Worm (Caenorhabditis elegans) whole organism, L1 larva: ENCODE data around the gene C07H6.2.
A peak's percentile ranks its signal among the peaks of the same experiment; 100 is the strongest.

Experiments
- C34B4.2 ChIP-seq: sonication (generic microtip); optimal IDR thresholded peaks from 2 replicates; lab custom pipeline; 2017; ENCODE audit warnings: mild to moderate bottlenecking, missing genetic modification characterization, missing compliant biosample characterization
- F16B12.6 ChIP-seq: fragments of 150-350 bp; optimal IDR thresholded peaks from 2 replicates; lab custom pipeline; 2014; ENCODE audit warnings: missing biosample characterization, missing genetic modification characterization
- Y116A8C.19 ChIP-seq: sonication (generic microtip); optimal IDR thresholded peaks from 2 replicates; lab custom pipeline; 2016; ENCODE audit warnings: missing compliant biosample characterization, missing genetic modification characterization, borderline replicate concordance
- aha-1 ChIP-seq: fragments of 150-350 bp; optimal IDR thresholded peaks from 2 replicates; lab custom pipeline; 2014; ENCODE audit warnings: missing biosample characterization, missing genetic modification characterization
- alr-1 ChIP-seq: fragments of 200-800 bp; sonication (Bioruptor generic); optimal IDR thresholded peaks from 2 replicates; lab custom pipeline; 2018; ENCODE audit warnings: borderline replicate concordance, mild to moderate bottlenecking, missing genetic modification characterization, missing compliant biosample characterization
- ama-1 ChIP-seq: fragments of 150-350 bp; optimal IDR thresholded peaks from 2 replicates; lab custom pipeline; 2014
- ceh-63 ChIP-seq: fragments of 200-800 bp; sonication (Bioruptor generic); optimal IDR thresholded peaks from 2 replicates; lab custom pipeline; 2018; ENCODE audit warnings: mild to moderate bottlenecking, missing genetic modification characterization, missing compliant biosample characterization
- ces-1 ChIP-seq: fragments of 150-350 bp; optimal IDR thresholded peaks from 2 replicates; lab custom pipeline; 2014; ENCODE audit warnings: missing biosample characterization, missing genetic modification reagents, missing genetic modification characterization
- dpl-1 ChIP-seq, 3 experiments: fragments of 150-350 bp in 2 of 3; sonication (generic microtip) in 1 of 3; optimal IDR thresholded peaks; 2 replicates each; lab custom pipeline; 2014 to 2017; ENCODE audit warnings: missing biosample characterization in 3 of 3, missing genetic modification characterization in 3 of 3, missing genetic modification reagents in 3 of 3
- efl-3 ChIP-seq: fragments of 200-800 bp; sonication (Bioruptor generic); optimal IDR thresholded peaks from 2 replicates; lab custom pipeline; 2018; ENCODE audit warnings: mild to moderate bottlenecking, missing genetic modification characterization, missing compliant biosample characterization
- egl-27 ChIP-seq, 2 experiments: fragments of 150-350 bp in 1 of 2; sonication (generic microtip); optimal IDR thresholded peaks; 3 replicates each; lab custom pipeline; 2017 to 2018; ENCODE audit warnings: missing biosample characterization in 2 of 2, missing genetic modification characterization in 2 of 2, missing genetic modification reagents in 2 of 2
- elt-2 ChIP-seq: sonication (generic microtip); optimal IDR thresholded peaks from 2 replicates; lab custom pipeline; 2016; ENCODE audit warnings: missing genetic modification characterization, mild to moderate bottlenecking, inconsistent platforms, missing compliant biosample characterization, missing genetic modification reagents
- fkh-10 ChIP-seq: sonication (generic microtip); optimal IDR thresholded peaks from 2 replicates; lab custom pipeline; 2017; ENCODE audit warnings: missing biosample characterization, missing genetic modification reagents, missing genetic modification characterization
- fos-1 ChIP-seq: fragments of 150-350 bp; optimal IDR thresholded peaks from 2 replicates; lab custom pipeline; 2014; ENCODE audit warnings: missing biosample characterization, missing genetic modification characterization
- hlh-4 ChIP-seq: sonication (generic microtip); optimal IDR thresholded peaks from 2 replicates; lab custom pipeline; 2016; ENCODE audit warnings: mild to moderate bottlenecking, missing genetic modification characterization, missing compliant biosample characterization
- hpl-2 ChIP-seq: fragments of 150-350 bp; optimal IDR thresholded peaks from 2 replicates; lab custom pipeline; 2014; ENCODE audit warnings: missing biosample characterization, missing genetic modification reagents, missing genetic modification characterization
- jun-1 ChIP-seq: fragments of 150-350 bp; optimal IDR thresholded peaks from 2 replicates; lab custom pipeline; 2014; ENCODE audit warnings: missing biosample characterization, missing genetic modification reagents, missing genetic modification characterization
- lin-14 ChIP-seq: fragments of 200-800 bp; sonication (Bioruptor generic); optimal IDR thresholded peaks from 2 replicates; lab custom pipeline; 2018; ENCODE audit warnings: mild to moderate bottlenecking, missing genetic modification characterization, moderate library complexity, missing compliant biosample characterization
- lin-15B ChIP-seq: fragments of 150-350 bp; sonication (generic microtip); optimal IDR thresholded peaks from 3 replicates; lab custom pipeline; 2014; ENCODE audit warnings: missing biosample characterization, missing genetic modification characterization
- lin-39 ChIP-seq: fragments of 150-350 bp; optimal IDR thresholded peaks from 2 replicates; lab custom pipeline; 2014; ENCODE audit warnings: missing biosample characterization, missing genetic modification reagents, missing genetic modification characterization
- lsy-2 ChIP-seq, 2 experiments: fragments of 150-350 bp; optimal IDR thresholded peaks; 2 replicates each; lab custom pipeline; 2014; ENCODE audit warnings: missing biosample characterization in 2 of 2, missing genetic modification characterization in 2 of 2
- mab-9 ChIP-seq: fragments of 200-800 bp; sonication (Bioruptor generic); IDR thresholded peaks from 2 replicates; pipeline ENCODE4 v1.3.6; 2022; ENCODE audit warnings: missing genetic modification reagents, missing genetic modification characterization, missing compliant biosample characterization
- mef-2 ChIP-seq: fragments of 150-350 bp; optimal IDR thresholded peaks from 2 replicates; lab custom pipeline; 2014; ENCODE audit warnings: missing biosample characterization, missing genetic modification characterization
- nhr-19 ChIP-seq: fragments of 200-800 bp; sonication (Bioruptor generic); conservative IDR thresholded peaks from 2 replicates; pipeline ENCODE4 v1.3.6; 2022; ENCODE audit warnings: missing genetic modification characterization, missing compliant biosample characterization
- nhr-20 ChIP-seq: sonication (generic microtip); optimal IDR thresholded peaks from 2 replicates; lab custom pipeline; 2016; ENCODE audit warnings: mild to moderate bottlenecking, missing genetic modification characterization, missing compliant biosample characterization
- nhr-237 ChIP-seq: fragments of 150-350 bp; optimal IDR thresholded peaks from 2 replicates; lab custom pipeline; 2014; ENCODE audit warnings: missing biosample characterization, missing genetic modification characterization
- nhr-28 ChIP-seq: fragments of 150-350 bp; optimal IDR thresholded peaks from 2 replicates; lab custom pipeline; 2014; ENCODE audit warnings: missing biosample characterization, missing genetic modification characterization
- nhr-71 ChIP-seq: sonication (generic microtip); optimal IDR thresholded peaks from 2 replicates; lab custom pipeline; 2016; ENCODE audit warnings: mild to moderate bottlenecking, missing genetic modification characterization, moderate library complexity, missing compliant biosample characterization
- nhr-77 ChIP-seq: fragments of 150-350 bp; optimal IDR thresholded peaks from 2 replicates; lab custom pipeline; 2014; ENCODE audit warnings: missing biosample characterization, missing genetic modification characterization
- nhr-84 ChIP-seq: sonication (generic microtip); optimal IDR thresholded peaks from 2 replicates; lab custom pipeline; 2017; ENCODE audit warnings: missing biosample characterization, missing genetic modification characterization
- nhr-85 ChIP-seq: sonication (generic microtip); peaks from one replicate; lab custom pipeline; 2016; ENCODE audit warnings: missing genetic modification characterization, inconsistent platforms, missing compliant biosample characterization
- pag-3 ChIP-seq: sonication (generic microtip); optimal IDR thresholded peaks from 2 replicates; lab custom pipeline; 2017; ENCODE audit warnings: missing genetic modification characterization, mild to moderate bottlenecking, missing compliant biosample characterization, antibody characterized with exemption, borderline replicate concordance; ENCODE audit not compliant: insufficient read depth
- pax-3 ChIP-seq: fragments of 200-800 bp; sonication (Bioruptor generic); optimal IDR thresholded peaks from 2 replicates; lab custom pipeline; 2018; ENCODE audit warnings: mild to moderate bottlenecking, missing genetic modification characterization, moderate library complexity, missing compliant biosample characterization
- pqm-1 ChIP-seq: sonication (generic microtip); optimal IDR thresholded peaks from 3 replicates; lab custom pipeline; 2017; ENCODE audit warnings: missing biosample characterization, missing genetic modification characterization
- rnt-1 ChIP-seq: sonication (generic microtip); optimal IDR thresholded peaks from 2 replicates; lab custom pipeline; 2016; ENCODE audit warnings: mild to moderate bottlenecking, missing genetic modification characterization, moderate library complexity, missing compliant biosample characterization
- skn-1 ChIP-seq: fragments of 150-350 bp; optimal IDR thresholded peaks from 2 replicates; lab custom pipeline; 2014; ENCODE audit warnings: missing biosample characterization, missing genetic modification characterization
- snu-23 ChIP-seq: sonication (generic microtip); optimal IDR thresholded peaks from 2 replicates; lab custom pipeline; 2016; ENCODE audit warnings: missing genetic modification characterization, missing compliant biosample characterization
- sup-37 ChIP-seq: fragments of 200-800 bp; sonication (Bioruptor generic); optimal IDR thresholded peaks from 2 replicates; lab custom pipeline; 2018; ENCODE audit warnings: mild to moderate bottlenecking, missing genetic modification characterization, missing compliant biosample characterization
- swsn-7 ChIP-seq: sonication (generic microtip); optimal IDR thresholded peaks from 2 replicates; lab custom pipeline; 2016; ENCODE audit warnings: missing genetic modification characterization, missing compliant biosample characterization
- tbx-2 ChIP-seq: sonication (generic microtip); optimal IDR thresholded peaks from 2 replicates; lab custom pipeline; 2016; ENCODE audit warnings: missing genetic modification characterization, missing compliant biosample characterization
- unc-130 ChIP-seq: fragments of 150-350 bp; optimal IDR thresholded peaks from 2 replicates; lab custom pipeline; 2017; ENCODE audit warnings: missing biosample characterization, missing genetic modification characterization, inconsistent platforms
- unc-30 ChIP-seq: sonication (generic microtip); optimal IDR thresholded peaks from 2 replicates; lab custom pipeline; 2017; ENCODE audit warnings: missing biosample characterization, missing genetic modification characterization
- unc-62 ChIP-seq: fragments of 150-350 bp; optimal IDR thresholded peaks from 2 replicates; lab custom pipeline; 2014; ENCODE audit warnings: missing biosample characterization, missing genetic modification reagents, missing genetic modification characterization
- zip-4 ChIP-seq: fragments of 200-800 bp; sonication (Bioruptor generic); optimal IDR thresholded peaks from 2 replicates; lab custom pipeline; 2018; ENCODE audit warnings: mild to moderate bottlenecking, missing genetic modification characterization, moderate library complexity, missing compliant biosample characterization
- ztf-4 ChIP-seq: fragments of 150-350 bp; optimal IDR thresholded peaks from 2 replicates; lab custom pipeline; 2014; ENCODE audit warnings: missing biosample characterization, missing genetic modification characterization

The C07H6.2 gene

DNA sequence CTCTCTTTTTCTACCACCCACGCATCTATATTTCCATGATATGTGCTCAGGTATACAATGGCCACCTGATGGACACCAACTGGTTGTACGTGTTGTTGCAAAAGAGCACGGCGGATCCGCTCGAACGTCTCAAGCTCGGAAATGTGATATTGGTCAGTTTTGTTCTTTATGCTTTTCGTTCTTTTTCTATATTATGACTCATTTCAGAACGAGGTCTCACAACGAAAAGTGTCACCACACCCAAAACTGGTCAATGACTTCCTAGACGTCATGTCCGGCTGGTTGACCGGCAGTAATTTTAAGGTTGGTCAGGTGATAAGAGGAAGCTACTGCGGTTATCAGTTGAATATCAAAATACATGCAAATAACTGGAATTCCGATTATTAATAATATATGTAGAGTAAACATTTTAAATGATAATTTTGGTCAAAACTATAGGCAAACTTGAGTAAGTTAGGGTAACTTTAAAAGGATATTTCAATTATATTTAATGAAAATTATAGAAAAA, 12.6 kb upstream of the C07H6.2 start, which contains the start of gene cls-1:
TSS of gene cls-1 (plus strand) at position 51 of the 508 bp plus-strand sequence.
- no peak for TF ChIP-seq pax-3
- TF ChIP-seq nhr-19 (GFP tag; lab: Robert Waterston, UW), result no peak
- TF ChIP-seq ceh-63, result no peak
- TF ChIP-seq nhr-77 (tag; lab: Kevin White, UChicago), result no peak
- TF ChIP-seq Y116A8C.19 (tag; lab: Kevin White, UChicago), result no peak
- no peak for TF ChIP-seq nhr-237 (tag; lab: Kevin White, UChicago)
- no peak for TF ChIP-seq ama-1
- TF ChIP-seq mab-9 (GFP tag; lab: Robert Waterston, UW), result no peak
- TF ChIP-seq F16B12.6 (tag; lab: Kevin White, UChicago), result no peak
- no peak for TF ChIP-seq elt-2 (tag; lab: Kevin White, UChicago)
- no peak for TF ChIP-seq sup-37 (GFP tag; lab: Kevin White, UChicago)
- no peak for TF ChIP-seq dpl-1 (GFP tag; optimal IDR thresholded peaks at IDR 0.05; lab: Kevin White, UChicago)
- no peak for TF ChIP-seq fkh-10 (GFP tag; lab: Kevin White, UChicago)
- no peak for TF ChIP-seq swsn-7
- TF ChIP-seq jun-1 (tag; lab: Kevin White, UChicago), result no peak

- TF ChIP-seq mef-2 (no peak), lin-15B (no peak), C34B4.2 (tag; lab: Kevin White, UChicago) (no peak), rnt-1 (tag; lab: Kevin White, UChicago) (no peak)
- TF ChIP-seq, all 84 proteins: peak for 0
Measured at ce11 chrIII:7518424-7518823, 2.4 kb upstream of the C07H6.2 start, which contains the start of gene clk-2. Gene clk-2 (minus strand): TSS chrIII:7518524.

ce11 chrIII:7521163-7521562, 354 bp downstream of the C07H6.2 start, which contains the start of gene lig-4:
Gene lig-4 (plus strand): TSS chrIII:7521463.
- TF ChIP-seq nhr-28 (tag; lab: Kevin White, UChicago) (no peak), unc-30 (tag; lab: Kevin White, UChicago) (no peak), ztf-4 (tag; lab: Kevin White, UChicago) (no peak), alr-1 (tag; lab: Kevin White, UChicago) (no peak), aha-1 (tag; lab: Kevin White, UChicago) (no peak), efl-3 (GFP tag; lab: Kevin White, UChicago) (no peak), hpl-2 (GFP tag; lab: Kevin White, UChicago) (no peak), jun-1 (tag; lab: Kevin White, UChicago) (no peak), pqm-1 (tag; lab: Kevin White, UChicago) (no peak), hlh-4 (tag; lab: Kevin White, UChicago) (no peak), lin-39 (tag; lab: Kevin White, UChicago) (no peak), ces-1 (GFP tag; lab: Kevin White, UChicago) (no peak), skn-1 (no peak), F16B12.6 (tag; lab: Kevin White, UChicago) (no peak), Y116A8C.19 (tag; lab: Kevin White, UChicago) (no peak), nhr-85 (no peak), nhr-84 (tag; lab: Kevin White, UChicago) (no peak), egl-27 (tag; optimal IDR thresholded peaks at IDR 0.05; lab: Kevin White, UChicago) (no peak)
- TF ChIP-seq, all 84 proteins: peak for 0

- TF ChIP-seq fos-1 (tag; lab: Kevin White, UChicago) (no peak), pag-3 (tag; lab: Kevin White, UChicago) (no peak), lin-14 (GFP tag; lab: Kevin White, UChicago) (peak; percentile 39), unc-130 (tag; lab: Kevin White, UChicago) (peak; percentile 16), nhr-20 (tag; lab: Kevin White, UChicago) (no peak), unc-62 (GFP tag; lab: Kevin White, UChicago) (no peak), tbx-2 (tag; lab: Kevin White, UChicago) (no peak), snu-23 (GFP tag; lab: Kevin White, UChicago) (peak; percentile 15), lsy-2 (tag; optimal IDR thresholded peaks at IDR 0.05; lab: Kevin White, UChicago) (peak; percentile 47 to 92), nhr-71 (tag; lab: Kevin White, UChicago) (peak; percentile 41), nhr-85 (peak; percentile 69), rnt-1 (tag; lab: Kevin White, UChicago) (peak; percentile 49), Y116A8C.19 (tag; lab: Kevin White, UChicago) (no peak), zip-4 (GFP tag; lab: Kevin White, UChicago) (no peak)
Measured at ce11 chrIII:7524830-7525344, 4.1 kb downstream of the C07H6.2 start.
